Fruit fly (Drosophila melanogaster) whole organism, embryonic: Measurements from ENCODE around the gene CG43163.
A peak's percentile ranks its signal among the peaks of the same experiment; 100 is the strongest.

Source experiments
- BtbVII ChIP-seq: fragments of 200-800 bp; sonication (Bioruptor generic); optimal IDR thresholded peaks from 3 replicates; lab custom pipeline; 2017; ENCODE audit warnings: missing biosample characterization, mild to moderate bottlenecking, missing genetic modification characterization
- CG10267 ChIP-seq: fragments of 200-800 bp; sonication (Bioruptor generic); optimal IDR thresholded peaks from 2 replicates; lab custom pipeline; 2018; ENCODE audit warnings: missing biosample characterization, mild to moderate bottlenecking, missing genetic modification characterization, moderate library complexity
- CG14710 ChIP-seq: fragments of 200-800 bp; sonication (Bioruptor generic); optimal IDR thresholded peaks from 3 replicates; lab custom pipeline; 2019; ENCODE audit warnings: missing biosample characterization, mild to moderate bottlenecking, missing genetic modification characterization, moderate library complexity
- CG15601 ChIP-seq: fragments of 200-800 bp; sonication (Bioruptor generic); optimal IDR thresholded peaks from 3 replicates; lab custom pipeline; 2019; ENCODE audit warnings: missing biosample characterization, mild to moderate bottlenecking, missing genetic modification characterization, moderate library complexity
- CG16815 ChIP-seq: fragments of 200-800 bp; sonication (Bioruptor generic); optimal IDR thresholded peaks from 3 replicates; lab custom pipeline; 2017; ENCODE audit warnings: missing biosample characterization, mild to moderate bottlenecking, missing genetic modification characterization
- CG17385 ChIP-seq: fragments of 200-800 bp; sonication (Bioruptor generic); optimal IDR thresholded peaks from 3 replicates; lab custom pipeline; 2018; ENCODE audit warnings: missing biosample characterization, mild to moderate bottlenecking, missing genetic modification characterization
- CG2116 ChIP-seq: fragments of 200-800 bp; sonication (Bioruptor generic); optimal IDR thresholded peaks from 3 replicates; lab custom pipeline; 2018; ENCODE audit warnings: missing biosample characterization, mild to moderate bottlenecking, missing genetic modification characterization
- CG31388 ChIP-seq: fragments of 200-800 bp; sonication (Bioruptor generic); optimal IDR thresholded peaks from 2 replicates; lab custom pipeline; 2016; ENCODE audit warnings: missing biosample characterization, missing genetic modification characterization
- CG6654 ChIP-seq: fragments of 200-800 bp; sonication (Bioruptor generic); optimal IDR thresholded peaks from 2 replicates; lab custom pipeline; 2017; ENCODE audit warnings: missing biosample characterization, mild to moderate bottlenecking, missing genetic modification characterization
- CG7987 ChIP-seq: fragments of 200-800 bp; sonication (Bioruptor generic); optimal IDR thresholded peaks from 2 replicates; lab custom pipeline; 2018; ENCODE audit warnings: missing biosample characterization, mild to moderate bottlenecking, missing genetic modification characterization, moderate library complexity
- CG8089 ChIP-seq: fragments of 200-800 bp; sonication (Bioruptor generic); optimal IDR thresholded peaks from 3 replicates; lab custom pipeline; 2016; ENCODE audit warnings: missing biosample characterization, missing genetic modification characterization
- CG8388 ChIP-seq: fragments of 200-800 bp; sonication (Bioruptor generic); optimal IDR thresholded peaks from 2 replicates; lab custom pipeline; 2019; ENCODE audit warnings: missing biosample characterization, mild to moderate bottlenecking, missing genetic modification characterization, moderate library complexity
- CG8765 ChIP-seq: fragments of 200-800 bp; sonication (Bioruptor generic); IDR thresholded peaks from 2 replicates; pipeline ENCODE4 v1.3.6; 2022; ENCODE audit warnings: missing biosample characterization, missing genetic modification characterization
- CG9215 ChIP-seq: fragments of 200-800 bp; sonication (Bioruptor generic); IDR thresholded peaks from 2 replicates; pipeline ENCODE4 v1.3.6; 2022; ENCODE audit warnings: missing biosample characterization, missing genetic modification characterization
- CG9932 ChIP-seq: fragments of 200-800 bp; sonication (Bioruptor generic); IDR thresholded peaks from 2 replicates; pipeline ENCODE4 v1.3.6; 2022; ENCODE audit warnings: missing biosample characterization, missing genetic modification characterization
- CTCF ChIP-seq: fragments of 200-800 bp; sonication (Bioruptor generic); optimal IDR thresholded peaks from 2 replicates; lab custom pipeline; 2017; ENCODE audit warnings: missing biosample characterization, mild to moderate bottlenecking, missing genetic modification characterization, moderate library complexity
- Dref ChIP-seq: fragments of 200-800 bp; sonication (Bioruptor generic); IDR thresholded peaks from 2 replicates; pipeline ENCODE4 v1.3.6; 2022; ENCODE audit warnings: missing biosample characterization, missing genetic modification characterization
- Eip74EF ChIP-seq, 2 experiments: fragments of 200-800 bp in 1 of 2; fragments of >200 bp in 1 of 2; sonication (Bioruptor generic) in 1 of 2; optimal IDR thresholded peaks; 2 replicates each; lab custom pipeline; 2017 to 2019; ENCODE audit warnings: missing biosample characterization in 2 of 2, missing genetic modification characterization in 2 of 2, mild to moderate bottlenecking in 1 of 2, moderate library complexity in 1 of 2
- GATAe ChIP-seq: fragments of 200-800 bp; sonication (Bioruptor generic); conservative IDR thresholded peaks from 2 replicates; pipeline ENCODE4 v1.3.6; 2022; ENCODE audit warnings: missing biosample characterization, missing genetic modification characterization
- HHEX ChIP-seq: fragments of 200-800 bp; sonication (Bioruptor generic); optimal IDR thresholded peaks from 3 replicates; lab custom pipeline; 2017; ENCODE audit warnings: missing biosample characterization, mild to moderate bottlenecking, missing genetic modification characterization, missing genetic modification reagents
- HLHmδ ChIP-seq: fragments of 200-800 bp; sonication (Bioruptor generic); optimal IDR thresholded peaks from 2 replicates; lab custom pipeline; 2018; ENCODE audit warnings: missing biosample characterization, mild to moderate bottlenecking, missing genetic modification characterization, moderate library complexity
- Hmr ChIP-seq: fragments of 200-800 bp; sonication (Bioruptor generic); optimal IDR thresholded peaks from 3 replicates; lab custom pipeline; 2017; ENCODE audit warnings: mild to moderate bottlenecking, missing biosample characterization, missing genetic modification reagents, missing genetic modification characterization
- MESR4 ChIP-seq: fragments of 200-800 bp; sonication (Bioruptor generic); optimal IDR thresholded peaks from 2 replicates; lab custom pipeline; 2018; ENCODE audit warnings: missing biosample characterization, mild to moderate bottlenecking, missing genetic modification characterization, moderate library complexity
- Neu2 ChIP-seq: fragments of 200-800 bp; sonication (Bioruptor generic); optimal IDR thresholded peaks from 3 replicates; lab custom pipeline; 2016; ENCODE audit warnings: missing biosample characterization, missing genetic modification characterization, borderline replicate concordance
- Stat92E ChIP-seq, 3 experiments: fragments of >200 bp in 2 of 3; fragments of 200-800 bp in 1 of 3; sonication (Bioruptor generic) in 1 of 3; optimal IDR thresholded peaks; 2 replicates each; lab custom pipeline; 2017 to 2019; ENCODE audit warnings: missing biosample characterization in 3 of 3, missing genetic modification characterization in 3 of 3, mild to moderate bottlenecking in 1 of 3, moderate library complexity in 1 of 3
- Tbp ChIP-seq: fragments of >200 bp; optimal IDR thresholded peaks from 2 replicates; lab custom pipeline; 2018; ENCODE audit warnings: missing biosample characterization, missing genetic modification characterization
- Xbp1 ChIP-seq: fragments of 200-800 bp; sonication (Bioruptor generic); optimal IDR thresholded peaks from 3 replicates; lab custom pipeline; 2016; ENCODE audit warnings: missing biosample characterization, mild to moderate bottlenecking, missing genetic modification characterization
- ab ChIP-seq: fragments of 200-800 bp; sonication (Bioruptor generic); optimal IDR thresholded peaks from 2 replicates; lab custom pipeline; 2016; ENCODE audit warnings: missing biosample characterization, missing genetic modification characterization
- cg ChIP-seq: fragments of 200-800 bp; sonication (Bioruptor generic); optimal IDR thresholded peaks from 3 replicates; lab custom pipeline; 2019; ENCODE audit warnings: missing biosample characterization, mild to moderate bottlenecking, missing genetic modification characterization, moderate library complexity
- chif ChIP-seq, 2 experiments: fragments of 200-800 bp; sonication (Bioruptor generic); optimal IDR thresholded peaks; 3 replicates each; lab custom pipeline; 2016; ENCODE audit warnings: missing biosample characterization in 2 of 2, missing genetic modification characterization in 2 of 2
- dan ChIP-seq: fragments of 200-800 bp; sonication (Bioruptor generic); IDR thresholded peaks from 2 replicates; pipeline ENCODE4 v1.3.6; 2022; ENCODE audit warnings: missing biosample characterization, missing genetic modification characterization
- h ChIP-seq: fragments of >200 bp; optimal IDR thresholded peaks from 2 replicates; lab custom pipeline; 2017
- kni ChIP-seq: fragments of 200-800 bp; sonication (Bioruptor generic); optimal IDR thresholded peaks from 3 replicates; lab custom pipeline; 2017; ENCODE audit warnings: mild to moderate bottlenecking, missing biosample characterization, missing genetic modification reagents, missing genetic modification characterization
- mld ChIP-seq: fragments of 200-800 bp; sonication (Bioruptor generic); IDR thresholded peaks from 3 replicates; pipeline ENCODE4 v1.3.6; 2022; ENCODE audit warnings: missing biosample characterization, missing genetic modification characterization; ENCODE audit not compliant: partially characterized antibody
- nerfin-2 ChIP-seq: fragments of 200-800 bp; sonication (Bioruptor generic); IDR thresholded peaks from 2 replicates; pipeline ENCODE4 v1.3.6; 2022; ENCODE audit warnings: missing biosample characterization, missing genetic modification characterization; ENCODE audit not compliant: partially characterized antibody
- onecut ChIP-seq: fragments of 200-800 bp; sonication (Bioruptor generic); IDR thresholded peaks from 2 replicates; pipeline ENCODE4 v1.3.6; 2022; ENCODE audit warnings: missing biosample characterization, missing genetic modification characterization
- phol ChIP-seq: fragments of 200-800 bp; sonication (Bioruptor generic); optimal IDR thresholded peaks from 3 replicates; lab custom pipeline; 2018; ENCODE audit warnings: missing biosample characterization, mild to moderate bottlenecking, missing genetic modification characterization, moderate library complexity
- pum ChIP-seq: fragments of 200-800 bp; sonication (Bioruptor generic); optimal IDR thresholded peaks from 2 replicates; lab custom pipeline; 2016; ENCODE audit warnings: missing biosample characterization, missing genetic modification characterization
- pzg ChIP-seq: fragments of 200-800 bp; sonication (Bioruptor generic); optimal IDR thresholded peaks from 3 replicates; lab custom pipeline; 2018; ENCODE audit warnings: missing biosample characterization, mild to moderate bottlenecking, missing genetic modification characterization, moderate library complexity
- ranshi ChIP-seq: fragments of 200-800 bp; sonication (Bioruptor generic); IDR thresholded peaks from 2 replicates; pipeline ENCODE4 v1.3.6; 2022; ENCODE audit warnings: missing biosample characterization, missing genetic modification characterization
- row ChIP-seq: fragments of 200-800 bp; sonication (Bioruptor generic); IDR thresholded peaks from 3 replicates; pipeline ENCODE4 v1.3.6; 2022; ENCODE audit warnings: missing biosample characterization, missing genetic modification characterization
- schlank ChIP-seq: fragments of 200-800 bp; sonication (Bioruptor generic); optimal IDR thresholded peaks from 2 replicates; lab custom pipeline; 2018; ENCODE audit warnings: missing biosample characterization, mild to moderate bottlenecking, missing genetic modification characterization
- sim ChIP-seq: fragments of 200-800 bp; sonication (Bioruptor generic); IDR thresholded peaks from 2 replicates; pipeline ENCODE4 v1.3.6; 2022; ENCODE audit warnings: missing biosample characterization, missing genetic modification characterization
- slp2 ChIP-seq: fragments of 200-800 bp; sonication (Bioruptor generic); optimal IDR thresholded peaks from 2 replicates; lab custom pipeline; 2016; ENCODE audit warnings: missing biosample characterization, missing genetic modification characterization
- stc ChIP-seq: fragments of 200-800 bp; sonication (Bioruptor generic); IDR thresholded peaks from 2 replicates; pipeline ENCODE4 v1.3.6; 2022; ENCODE audit warnings: missing biosample characterization, missing genetic modification characterization
- sug ChIP-seq: fragments of 200-800 bp; optimal IDR thresholded peaks from 2 replicates; lab custom pipeline; 2019; ENCODE audit warnings: missing biosample characterization, mild to moderate bottlenecking, missing genetic modification characterization, moderate library complexity
- tgo ChIP-seq: fragments of 200-800 bp; sonication (Bioruptor generic); IDR thresholded peaks from 3 replicates; pipeline ENCODE4 v1.3.6; 2022; ENCODE audit warnings: missing biosample characterization, missing genetic modification characterization
- tup ChIP-seq: fragments of 200-800 bp; sonication (Bioruptor generic); optimal IDR thresholded peaks from 2 replicates; lab custom pipeline; 2016; ENCODE audit warnings: missing biosample characterization, mild to moderate bottlenecking, missing genetic modification characterization, moderate library complexity
- unpg ChIP-seq: fragments of 200-800 bp; sonication (Bioruptor generic); optimal IDR thresholded peaks from 3 replicates; lab custom pipeline; 2018; ENCODE audit warnings: missing biosample characterization, mild to moderate bottlenecking, missing genetic modification characterization, moderate library complexity
- vvl ChIP-seq: fragments of 200-800 bp; sonication (Bioruptor generic); IDR thresholded peaks from 2 replicates; pipeline ENCODE4 v1.3.6; 2022; ENCODE audit warnings: missing biosample characterization, missing genetic modification characterization
- zfh2 ChIP-seq: fragments of 200-800 bp; sonication (Bioruptor generic); optimal IDR thresholded peaks from 2 replicates; lab custom pipeline; 2016; ENCODE audit warnings: missing biosample characterization, missing genetic modification characterization

Gene CG43163

dm6 chr3L:8424831-8425336 is 82.1 kb downstream of the CG43163 start, which contains the start of gene Cbl (continued):
- TF ChIP-seq Dref (GFP tag; lab: Robert Waterston, UW) (peak; percentile 50), cg (GFP tag; lab: Kevin White, UChicago) (peak; percentile 91), CG2116 (GFP tag; lab: Kevin White, UChicago) (peak; percentile 100), CG17385 (peak; percentile 99), schlank (tag; lab: Kevin White, UChicago) (no peak), mld (GFP tag; lab: Robert Waterston, UW) (no peak), tup (GFP tag; lab: Kevin White, UChicago) (no peak), CG16815 (GFP tag; lab: Kevin White, UChicago) (no peak), MESR4 (peak; percentile 99), tgo (no peak), row (GFP tag; lab: Robert Waterston, UW) (peak; percentile 27; the same call in 1 of the 3 replicates), sug (no peak), CG8089 (GFP tag; lab: Kevin White, UChicago) (no peak), pum (no peak), HHEX (peak; percentile 3), sim (GFP tag; lab: Robert Waterston, UW) (no peak), CTCF (GFP tag; lab: Kevin White, UChicago) (no peak), nerfin-2 (GFP tag; lab: Robert Waterston, UW) (peak; percentile 37; the same call in 1 of the 2 replicates), CG9932 (no peak), h (lab: Kevin White, UChicago) (no peak), CG7987 (GFP tag; lab: Kevin White, UChicago) (peak; percentile 68), CG8765 (GFP tag; lab: Robert Waterston, UW) (no peak), CG14710 (tag; lab: Kevin White, UChicago) (peak; percentile 73), GATAe (GFP tag; lab: Robert Waterston, UW) (no peak), dan (GFP tag; lab: Robert Waterston, UW) (no peak), Stat92E (GFP tag; optimal IDR thresholded peaks at IDR 0.05; lab: Kevin White, UChicago) (peak in 1 of 3 experiments; percentile 76), pzg (GFP tag; lab: Kevin White, UChicago) (peak; percentile 95), chif (GFP tag; optimal IDR thresholded peaks at IDR 0.05; lab: Kevin White, UChicago) (no peak), zfh2 (no peak), CG8388 (no peak), CG31388 (GFP tag; lab: Kevin White, UChicago) (no peak), ranshi (GFP tag; lab: Robert Waterston, UW) (no peak), CG15601 (tag; lab: Kevin White, UChicago) (peak; percentile 53), stc (GFP tag; lab: Robert Waterston, UW) (no peak), Hmr (GFP tag; lab: Kevin White, UChicago) (no peak), Eip74EF (GFP tag; optimal IDR thresholded peaks at IDR 0.05; lab: Kevin White, UChicago) (no peak), CG10267 (tag; lab: Kevin White, UChicago) (peak; percentile 73), BtbVII (no peak), unpg (GFP tag; lab: Kevin White, UChicago) (no peak), HLHmδ (GFP tag; lab: Kevin White, UChicago) (peak; percentile 51), Tbp (GFP tag; lab: Kevin White, UChicago) (no peak), Neu2 (GFP tag; lab: Kevin White, UChicago) (no peak), ab (GFP tag; lab: Kevin White, UChicago) (no peak), CG9215 (GFP tag; lab: Robert Waterston, UW) (no peak), CG6654 (no peak), Xbp1 (GFP tag; lab: Kevin White, UChicago) (peak; percentile 3), slp2 (GFP tag; lab: Kevin White, UChicago) (no peak), vvl (GFP tag; lab: Robert Waterston, UW) (no peak), onecut (GFP tag; lab: Robert Waterston, UW) (peak; percentile 23; the same call in 1 of the 2 replicates), kni (no peak), phol (tag; lab: Kevin White, UChicago) (peak; percentile 99)
